Fruit fly (Drosophila melanogaster) whole organism, adult: ENCODE data around the gene CG34435.

Experiments
- CG12768 ChIP-seq: fragments of 200-800 bp; sonication (Bioruptor generic); optimal IDR thresholded peaks from 2 replicates; lab custom pipeline; 2017; ENCODE audit warnings: missing biosample characterization, missing genetic modification characterization, mild to moderate bottlenecking, moderate library complexity, missing genetic modification reagents
- Crg-1 ChIP-seq: fragments of 200-800 bp; sonication (Bioruptor generic); optimal IDR thresholded peaks from 2 replicates; lab custom pipeline; 2016; ENCODE audit warnings: missing biosample characterization, missing genetic modification characterization
- bab1 ChIP-seq: fragments of 200-800 bp; sonication (Bioruptor generic); optimal IDR thresholded peaks from 3 replicates; lab custom pipeline; 2019; ENCODE audit warnings: missing biosample characterization, mild to moderate bottlenecking, missing genetic modification characterization, moderate library complexity
- cic ChIP-seq: fragments of 200-800 bp; sonication (Bioruptor generic); optimal IDR thresholded peaks from 2 replicates; lab custom pipeline; 2017; ENCODE audit warnings: missing biosample characterization, mild to moderate bottlenecking, missing genetic modification characterization, moderate library complexity
- kay ChIP-seq: fragments of 200-800 bp; sonication (Bioruptor generic); peaks from one replicate; lab custom pipeline; 2016; ENCODE audit warnings: missing biosample characterization, missing genetic modification characterization, borderline replicate concordance

- TF ChIP-seq cic (GFP tag; lab: Kevin White, UChicago), result no peak
- no peak for TF ChIP-seq bab1 (GFP tag; lab: Kevin White, UChicago)
- TF ChIP-seq CG12768, result no peak
- TF ChIP-seq kay (GFP tag; lab: Kevin White, UChicago), result no peak
- no peak for TF ChIP-seq Crg-1 (GFP tag; lab: Kevin White, UChicago)
These were observed 11.3 kb downstream of the CG34435 start for dm6 chrX:5603009-5603408.
